Fruit fly (Drosophila melanogaster) whole organism, embryonic: ENCODE measurements around the gene CG10948.

ENCODE experiments used
- Aef1 ChIP-seq: fragments of 200-800 bp; sonication (Bioruptor generic); IDR thresholded peaks from 3 replicates; pipeline ENCODE4 v1.3.6; 2022; ENCODE audit warnings: missing biosample characterization, missing genetic modification characterization
- CG11085 ChIP-seq: fragments of 200-800 bp; sonication (Bioruptor generic); IDR thresholded peaks from 2 replicates; pipeline ENCODE4 v1.3.6; 2022; ENCODE audit warnings: missing biosample characterization, missing genetic modification characterization
- CG11456 ChIP-seq: fragments of 200-800 bp; sonication (Bioruptor generic); IDR thresholded peaks from 3 replicates; pipeline ENCODE4 v1.3.6; 2022; ENCODE audit warnings: missing biosample characterization, missing genetic modification characterization
- CG12744 ChIP-seq: fragments of 200-800 bp; sonication (Bioruptor generic); optimal IDR thresholded peaks from 2 replicates; lab custom pipeline; 2016; ENCODE audit warnings: missing biosample characterization, missing genetic modification characterization
- CG14667 ChIP-seq: fragments of 200-800 bp; sonication (Bioruptor generic); IDR thresholded peaks from 2 replicates; pipeline ENCODE4 v1.3.6; 2022; ENCODE audit warnings: missing biosample characterization, missing genetic modification characterization
- CG14965 ChIP-seq: fragments of 200-800 bp; sonication (Bioruptor generic); optimal IDR thresholded peaks from 2 replicates; lab custom pipeline; 2016; ENCODE audit warnings: missing biosample characterization, missing genetic modification characterization, borderline replicate concordance
- CG17359 ChIP-seq: fragments of 200-800 bp; sonication (Bioruptor generic); optimal IDR thresholded peaks from 3 replicates; lab custom pipeline; 2018; ENCODE audit warnings: missing biosample characterization, mild to moderate bottlenecking, missing genetic modification characterization, moderate library complexity
- CG1832 ChIP-seq: fragments of 200-800 bp; sonication (Bioruptor generic); optimal IDR thresholded peaks from 2 replicates; lab custom pipeline; 2017; ENCODE audit warnings: missing biosample characterization, mild to moderate bottlenecking, missing genetic modification characterization, inconsistent platforms
- CG18599 ChIP-seq: fragments of 200-800 bp; sonication (Bioruptor generic); optimal IDR thresholded peaks from 3 replicates; lab custom pipeline; 2017; ENCODE audit warnings: missing biosample characterization, missing genetic modification characterization, mild to moderate bottlenecking, moderate library complexity, missing genetic modification reagents
- CG2120 ChIP-seq: fragments of 200-800 bp; sonication (Bioruptor generic); optimal IDR thresholded peaks from 3 replicates; lab custom pipeline; 2016; ENCODE audit warnings: missing biosample characterization, missing genetic modification characterization
- CG2199 ChIP-seq: fragments of 200-800 bp; sonication (Bioruptor generic); IDR thresholded peaks from 3 replicates; pipeline ENCODE4 v1.3.6; 2022; ENCODE audit warnings: missing biosample characterization, missing genetic modification characterization
- CG32532 ChIP-seq: fragments of 200-800 bp; sonication (Bioruptor generic); IDR thresholded peaks from 2 replicates; pipeline ENCODE4 v1.3.6; 2022; ENCODE audit warnings: missing biosample characterization, missing genetic modification characterization
- CG3281 ChIP-seq: fragments of 200-800 bp; sonication (Bioruptor generic); optimal IDR thresholded peaks from 3 replicates; lab custom pipeline; 2017; ENCODE audit warnings: missing biosample characterization, mild to moderate bottlenecking, missing genetic modification characterization
- CG4328 ChIP-seq: fragments of 200-800 bp; sonication (Bioruptor generic); optimal IDR thresholded peaks from 3 replicates; lab custom pipeline; 2017; ENCODE audit warnings: missing biosample characterization, missing genetic modification reagents, missing genetic modification characterization
- CG5953 ChIP-seq: fragments of 200-800 bp; sonication (Bioruptor generic); IDR thresholded peaks from 2 replicates; pipeline ENCODE4 v1.3.6; 2022; ENCODE audit warnings: missing biosample characterization, missing genetic modification characterization
- CG6813 ChIP-seq: fragments of 200-800 bp; sonication (Bioruptor generic); optimal IDR thresholded peaks from 2 replicates; lab custom pipeline; 2017; ENCODE audit warnings: missing biosample characterization, missing genetic modification characterization, mild to moderate bottlenecking, moderate library complexity, missing genetic modification reagents
- CG6854 ChIP-seq: fragments of 200-800 bp; sonication (Bioruptor generic); optimal IDR thresholded peaks from 3 replicates; lab custom pipeline; 2017; ENCODE audit warnings: missing biosample characterization, mild to moderate bottlenecking, missing genetic modification characterization
- CG7839 ChIP-seq: fragments of 200-800 bp; sonication (Bioruptor generic); optimal IDR thresholded peaks from 3 replicates; lab custom pipeline; 2018; ENCODE audit warnings: missing biosample characterization, mild to moderate bottlenecking, missing genetic modification characterization, moderate library complexity
- CG7928 ChIP-seq: fragments of 200-800 bp; sonication (Bioruptor generic); optimal IDR thresholded peaks from 2 replicates; lab custom pipeline; 2017; ENCODE audit warnings: missing biosample characterization, mild to moderate bottlenecking, missing genetic modification characterization
- CG8290 ChIP-seq, 3 experiments: fragments of 200-800 bp; sonication (Bioruptor generic); optimal IDR thresholded peaks; 2 replicates each; lab custom pipeline; 2016 to 2019; ENCODE audit warnings: missing biosample characterization in 3 of 3, missing genetic modification characterization in 3 of 3, mild to moderate bottlenecking in 2 of 3, moderate library complexity in 1 of 3
- CkIIα-i1 ChIP-seq: fragments of 200-800 bp; sonication (Bioruptor generic); IDR thresholded peaks from 2 replicates; pipeline ENCODE4 v1.3.6; 2022; ENCODE audit warnings: missing biosample characterization, missing genetic modification characterization
- CrebB ChIP-seq: fragments of 200-800 bp; sonication (Bioruptor generic); optimal IDR thresholded peaks from 3 replicates; lab custom pipeline; 2018; ENCODE audit warnings: missing biosample characterization, mild to moderate bottlenecking, missing genetic modification characterization
- D19A ChIP-seq: fragments of 200-800 bp; optimal IDR thresholded peaks from 3 replicates; lab custom pipeline; 2019; ENCODE audit warnings: missing biosample characterization, mild to moderate bottlenecking, missing genetic modification characterization, moderate library complexity
- H2.0 ChIP-seq: fragments of 200-800 bp; sonication (Bioruptor generic); IDR thresholded peaks from 2 replicates; pipeline ENCODE4 v1.3.6; 2022; ENCODE audit warnings: missing biosample characterization, missing genetic modification characterization
- HLH3B ChIP-seq: fragments of 200-800 bp; sonication (Bioruptor generic); IDR thresholded peaks from 2 replicates; pipeline ENCODE4 v1.3.6; 2022; ENCODE audit warnings: missing biosample characterization, missing genetic modification characterization
- Hr78 ChIP-seq, 2 experiments: fragments of 200-800 bp in 1 of 2; fragments of >200 bp in 1 of 2; sonication (Bioruptor generic) in 1 of 2; optimal IDR thresholded peaks; 2 replicates each; lab custom pipeline; 2017 to 2019; ENCODE audit warnings: missing biosample characterization in 2 of 2, missing genetic modification characterization in 2 of 2, mild to moderate bottlenecking in 1 of 2, moderate library complexity in 1 of 2
- Lhr ChIP-seq: fragments of 200-800 bp; sonication (Bioruptor generic); optimal IDR thresholded peaks from 3 replicates; lab custom pipeline; 2017; ENCODE audit warnings: mild to moderate bottlenecking, missing biosample characterization, missing genetic modification reagents, missing genetic modification characterization
- Med ChIP-seq: fragments of 200-800 bp; sonication (Bioruptor generic); peaks from one replicate; lab custom pipeline; 2016; ENCODE audit warnings: missing biosample characterization, missing genetic modification characterization, mild to moderate bottlenecking, inconsistent platforms, moderate library complexity
- Meics ChIP-seq: fragments of 200-800 bp; sonication (Bioruptor generic); optimal IDR thresholded peaks from 2 replicates; lab custom pipeline; 2017; ENCODE audit warnings: missing biosample characterization, mild to moderate bottlenecking, missing genetic modification characterization
- Oli ChIP-seq: fragments of 200-800 bp; sonication (Bioruptor generic); optimal IDR thresholded peaks from 2 replicates; lab custom pipeline; 2018; ENCODE audit warnings: missing biosample characterization, mild to moderate bottlenecking, missing genetic modification characterization, moderate library complexity
- Xrp1 ChIP-seq: fragments of 200-800 bp; sonication (Bioruptor generic); IDR thresholded peaks from 2 replicates; pipeline ENCODE4 v1.3.6; 2022; ENCODE audit warnings: missing biosample characterization, missing genetic modification characterization
- ash1 ChIP-seq: fragments of 200-800 bp; sonication (Bioruptor generic); optimal IDR thresholded peaks from 2 replicates; lab custom pipeline; 2018; ENCODE audit warnings: missing biosample characterization, mild to moderate bottlenecking, missing genetic modification characterization
- bcd ChIP-seq: fragments of 200-800 bp; sonication (Bioruptor generic); optimal IDR thresholded peaks from 2 replicates; lab custom pipeline; 2017; ENCODE audit warnings: missing biosample characterization, mild to moderate bottlenecking, missing genetic modification characterization
- bowl ChIP-seq: fragments of 200-800 bp; sonication (Bioruptor generic); IDR thresholded peaks from 2 replicates; pipeline ENCODE4 v1.3.6; 2022; ENCODE audit warnings: missing biosample characterization, missing genetic modification characterization
- caup ChIP-seq: fragments of 200-800 bp; sonication (Bioruptor generic); optimal IDR thresholded peaks from 3 replicates; lab custom pipeline; 2017; ENCODE audit warnings: missing biosample characterization, mild to moderate bottlenecking, missing genetic modification characterization, moderate library complexity; ENCODE audit not compliant: severe bottlenecking
- chif ChIP-seq, 2 experiments: fragments of 200-800 bp; sonication (Bioruptor generic); optimal IDR thresholded peaks; 3 replicates each; lab custom pipeline; 2016; ENCODE audit warnings: missing biosample characterization in 2 of 2, missing genetic modification characterization in 2 of 2
- dysf ChIP-seq: fragments of 200-800 bp; sonication (Bioruptor generic); IDR thresholded peaks from 3 replicates; pipeline ENCODE4 v1.3.6; 2022; ENCODE audit warnings: missing biosample characterization, missing genetic modification characterization
- fd3F ChIP-seq: fragments of 200-800 bp; sonication (Bioruptor generic); optimal IDR thresholded peaks from 2 replicates; lab custom pipeline; 2018; ENCODE audit warnings: missing biosample characterization, mild to moderate bottlenecking, missing genetic modification characterization, moderate library complexity
- ftz-f1 ChIP-seq: fragments of 200-800 bp; sonication (Bioruptor generic); optimal IDR thresholded peaks from 2 replicates; lab custom pipeline; 2016; ENCODE audit warnings: missing biosample characterization, missing genetic modification characterization
- gem ChIP-seq: fragments of 200-800 bp; sonication (Bioruptor generic); optimal IDR thresholded peaks from 2 replicates; lab custom pipeline; 2019; ENCODE audit warnings: missing biosample characterization, mild to moderate bottlenecking, missing genetic modification characterization, moderate library complexity
- gsb-n ChIP-seq: fragments of 200-800 bp; sonication (Bioruptor generic); optimal IDR thresholded peaks from 3 replicates; lab custom pipeline; 2018; ENCODE audit warnings: missing biosample characterization, mild to moderate bottlenecking, missing genetic modification characterization
- jumu ChIP-seq: fragments of 200-800 bp; sonication (Bioruptor generic); optimal IDR thresholded peaks from 3 replicates; lab custom pipeline; 2016; ENCODE audit warnings: missing biosample characterization, missing genetic modification characterization
- lmd ChIP-seq: fragments of 200-800 bp; sonication (Bioruptor generic); IDR thresholded peaks from 2 replicates; pipeline ENCODE4 v1.3.6; 2022; ENCODE audit warnings: missing biosample characterization, missing genetic modification characterization
- pb ChIP-seq: fragments of 200-800 bp; sonication (Bioruptor generic); optimal IDR thresholded peaks from 3 replicates; lab custom pipeline; 2016; ENCODE audit warnings: missing biosample characterization, missing genetic modification characterization
- phol ChIP-seq: fragments of 200-800 bp; sonication (Bioruptor generic); optimal IDR thresholded peaks from 3 replicates; lab custom pipeline; 2018; ENCODE audit warnings: missing biosample characterization, mild to moderate bottlenecking, missing genetic modification characterization, moderate library complexity
- ranshi ChIP-seq: fragments of 200-800 bp; sonication (Bioruptor generic); IDR thresholded peaks from 2 replicates; pipeline ENCODE4 v1.3.6; 2022; ENCODE audit warnings: missing biosample characterization, missing genetic modification characterization
- ro ChIP-seq: fragments of 200-800 bp; sonication (Bioruptor generic); IDR thresholded peaks from 2 replicates; pipeline ENCODE4 v1.3.6; 2022; ENCODE audit warnings: missing biosample characterization, missing genetic modification characterization
- slbo ChIP-seq: fragments of 200-800 bp; sonication (Bioruptor generic); IDR thresholded peaks from 2 replicates; pipeline ENCODE4 v1.3.6; 2022; ENCODE audit warnings: missing biosample characterization, missing genetic modification characterization
- tgo ChIP-seq: fragments of 200-800 bp; sonication (Bioruptor generic); IDR thresholded peaks from 3 replicates; pipeline ENCODE4 v1.3.6; 2022; ENCODE audit warnings: missing biosample characterization, missing genetic modification characterization
- zen2 ChIP-seq: fragments of 200-800 bp; sonication (Bioruptor generic); IDR thresholded peaks from 3 replicates; pipeline ENCODE4 v1.3.6; 2022; ENCODE audit warnings: missing biosample characterization, missing genetic modification characterization; ENCODE audit not compliant: partially characterized antibody

The CG10948 gene

dm6 chr3L:12874211-12874610, 24.3 kb upstream of the CG10948 start:
- TF ChIP-seq Oli (tag; lab: Kevin White, UChicago) (peak; percentile 15), phol (tag; lab: Kevin White, UChicago) (no peak), jumu (GFP tag; lab: Kevin White, UChicago) (no peak), slbo (GFP tag; lab: Robert Waterston, UW) (peak; percentile 46), CG6854 (peak; percentile 17), gem (tag; lab: Kevin White, UChicago) (peak; percentile 26), Aef1 (GFP tag; lab: Robert Waterston, UW) (peak; percentile 20; the same call in 1 of the 3 replicates), bcd (GFP tag; lab: Kevin White, UChicago) (peak; percentile 6), CG14667 (no peak), fd3F (peak; percentile 7), ranshi (GFP tag; lab: Robert Waterston, UW) (peak; percentile 8; the same call in 1 of the 2 replicates), Hr78 (GFP tag; optimal IDR thresholded peaks at IDR 0.05; lab: Kevin White, UChicago) (no peak), CG7928 (GFP tag; lab: Kevin White, UChicago) (no peak), ftz-f1 (GFP tag; lab: Kevin White, UChicago) (no peak), CG14965 (no peak), CG6813 (no peak), CG18599 (peak; percentile 76), caup (GFP tag; lab: Kevin White, UChicago) (peak; percentile 33), CG1832 (no peak), Meics (GFP tag; lab: Kevin White, UChicago) (peak; percentile 47), CG32532 (GFP tag; lab: Robert Waterston, UW) (peak; percentile 50; the same call in 1 of the 2 replicates), gsb-n (tag; lab: Kevin White, UChicago) (no peak), chif (GFP tag; optimal IDR thresholded peaks at IDR 0.05; lab: Kevin White, UChicago) (no peak), CG12744 (GFP tag; lab: Kevin White, UChicago) (no peak), CG5953 (no peak), CG8290 (GFP tag; optimal IDR thresholded peaks at IDR 0.05; lab: Kevin White, UChicago) (no peak), CG8290 (tag; optimal IDR thresholded peaks at IDR 0.05; lab: Kevin White, UChicago) (no peak), D19A (no peak), Lhr (GFP tag; lab: Kevin White, UChicago) (no peak), HLH3B (GFP tag; lab: Robert Waterston, UW) (peak; percentile 35; the same call in 1 of the 2 replicates), Xrp1 (GFP tag; lab: Robert Waterston, UW) (no peak), bowl (GFP tag; lab: Robert Waterston, UW) (no peak), CG4328 (GFP tag; lab: Kevin White, UChicago) (no peak), CrebB (tag; lab: Kevin White, UChicago) (no peak), CG11085 (0 out of 2 replicates have a peak, but pooled peaks have one; percentile 18), CG2199 (GFP tag; lab: Robert Waterston, UW) (no peak), CkIIα-i1 (no peak), CG11456 (GFP tag; lab: Robert Waterston, UW) (no peak), CG7839 (tag; lab: Kevin White, UChicago) (peak; percentile 40), pb (no peak), Med (GFP tag; lab: Kevin White, UChicago) (peak; percentile 87), CG2120 (GFP tag; lab: Kevin White, UChicago) (peak; percentile 69), CG17359 (tag; lab: Kevin White, UChicago) (no peak), ro (GFP tag; lab: Robert Waterston, UW) (no peak), tgo (GFP tag; lab: Robert Waterston, UW) (peak; percentile 48; the same call in 2 of the 3 replicates), CG3281 (GFP tag; lab: Kevin White, UChicago) (peak; percentile 42), H2.0 (GFP tag; lab: Robert Waterston, UW) (no peak), ash1 (GFP tag; lab: Kevin White, UChicago) (no peak), dysf (GFP tag; lab: Robert Waterston, UW) (peak; percentile 20; the same call in 1 of the 3 replicates), lmd (GFP tag; lab: Robert Waterston, UW) (peak; percentile 35; the same call in 1 of the 2 replicates), zen2 (GFP tag; lab: Robert Waterston, UW) (no peak)
